Worm (Caenorhabditis elegans) whole organism, L1 larva: ENCODE data around the gene T19D12.1.

ENCODE experiments used
- Y116A8C.19 ChIP-seq: sonication (generic microtip); optimal IDR thresholded peaks from 2 replicates; lab custom pipeline; 2016; ENCODE audit warnings: missing compliant biosample characterization, missing genetic modification characterization, borderline replicate concordance
- ama-1 ChIP-seq: fragments of 150-350 bp; optimal IDR thresholded peaks from 2 replicates; lab custom pipeline; 2014
- ceh-90 ChIP-seq: sonication (generic microtip); optimal IDR thresholded peaks from 2 replicates; lab custom pipeline; 2016; ENCODE audit warnings: missing genetic modification characterization, missing compliant biosample characterization
- egl-27 ChIP-seq, 2 experiments: fragments of 150-350 bp in 1 of 2; sonication (generic microtip); optimal IDR thresholded peaks; 3 replicates each; lab custom pipeline; 2017 to 2018; ENCODE audit warnings: missing biosample characterization in 2 of 2, missing genetic modification characterization in 2 of 2, missing genetic modification reagents in 2 of 2
- elt-3 ChIP-seq, 6 experiments: fragments of 150-350 bp in 1 of 6; sonication (generic microtip); optimal IDR thresholded peaks; 2 replicates each; lab custom pipeline; 2017 to 2018; ENCODE audit warnings: missing biosample characterization in 6 of 6, missing genetic modification characterization in 6 of 6, inconsistent platforms in 1 of 6
- ets-5 ChIP-seq: fragments of 200-800 bp; sonication (Bioruptor generic); IDR thresholded peaks from 2 replicates; pipeline ENCODE4 v1.3.6; 2022; ENCODE audit warnings: missing genetic modification characterization, missing compliant biosample characterization
- lir-3 ChIP-seq: sonication (generic microtip); optimal IDR thresholded peaks from 2 replicates; lab custom pipeline; 2016; ENCODE audit warnings: mild to moderate bottlenecking, missing genetic modification characterization, moderate library complexity, missing compliant biosample characterization; ENCODE audit not compliant: poor library complexity
- mep-1 ChIP-seq: fragments of 150-350 bp; optimal IDR thresholded peaks from 2 replicates; lab custom pipeline; 2014; ENCODE audit warnings: missing biosample characterization, missing genetic modification characterization
- nhr-77 ChIP-seq: fragments of 150-350 bp; optimal IDR thresholded peaks from 2 replicates; lab custom pipeline; 2014; ENCODE audit warnings: missing biosample characterization, missing genetic modification characterization
- snpc-4 ChIP-seq: fragments of 150-350 bp; optimal IDR thresholded peaks from 2 replicates; lab custom pipeline; 2014; ENCODE audit warnings: missing biosample characterization, missing genetic modification characterization
- swsn-7 ChIP-seq: sonication (generic microtip); optimal IDR thresholded peaks from 2 replicates; lab custom pipeline; 2016; ENCODE audit warnings: missing genetic modification characterization, missing compliant biosample characterization
- tlp-1 ChIP-seq: fragments of 150-350 bp; optimal IDR thresholded peaks from 2 replicates; lab custom pipeline; 2014; ENCODE audit warnings: missing biosample characterization, missing genetic modification characterization
- xbp-1 ChIP-seq: sonication (generic microtip); optimal IDR thresholded peaks from 2 replicates; lab custom pipeline; 2016; ENCODE audit warnings: missing genetic modification characterization, missing compliant biosample characterization
- ztf-11 ChIP-seq, 2 experiments: sonication (generic microtip); optimal IDR thresholded peaks; 2 replicates each; lab custom pipeline; 2016 to 2017; ENCODE audit warnings: missing genetic modification characterization in 2 of 2, missing biosample characterization in 1 of 2, missing compliant biosample characterization in 1 of 2

DNA sequence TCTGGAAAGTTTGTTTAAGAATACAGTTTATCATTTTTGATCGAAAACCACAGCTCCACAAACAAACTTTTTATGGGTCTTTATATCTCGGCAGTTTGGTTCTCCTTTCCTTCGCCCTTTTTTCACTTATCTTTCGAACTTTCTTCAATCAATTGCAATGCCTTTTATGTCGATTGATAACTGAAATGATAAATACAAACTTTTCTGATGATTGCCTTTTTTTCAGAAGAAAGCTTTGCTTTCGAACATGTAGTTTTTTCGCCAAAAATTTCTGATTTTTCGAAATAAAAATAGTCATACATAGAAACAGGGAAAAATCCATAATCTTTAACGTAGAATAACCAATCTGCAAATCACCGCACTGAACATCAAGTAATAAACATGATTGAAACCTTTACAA, 5.5 kb upstream of the T19D12.1 start, which contains the start of gene T19D12.2:
- TF ChIP-seq snpc-4 (tag; lab: Kevin White, UChicago) (no peak), xbp-1 (tag; lab: Kevin White, UChicago) (no peak), tlp-1 (tag; lab: Kevin White, UChicago) (peak; percentile 4), ceh-90 (tag; lab: Kevin White, UChicago) (no peak), ztf-11 (tag; optimal IDR thresholded peaks at IDR 0.05; lab: Kevin White, UChicago) (no peak), ets-5 (GFP tag; lab: Robert Waterston, UW) (no peak), lir-3 (tag; lab: Kevin White, UChicago) (no peak), ama-1 (lab: Kevin White, UChicago) (no peak), swsn-7 (tag; lab: Kevin White, UChicago) (no peak), mep-1 (tag; lab: Kevin White, UChicago) (no peak), elt-3 (tag; optimal IDR thresholded peaks at IDR 0.05; lab: Kevin White, UChicago) (no peak), egl-27 (tag; optimal IDR thresholded peaks at IDR 0.05; lab: Kevin White, UChicago) (no peak), Y116A8C.19 (tag; lab: Kevin White, UChicago) (no peak), nhr-77 (tag; lab: Kevin White, UChicago) (no peak)
